Worm (Caenorhabditis elegans) whole organism, young adult: ENCODE measurements around the gene dpf-4.
A peak's percentile ranks its signal among the peaks of the same experiment; 100 is the strongest.

Source experiments
- B0019.2 ChIP-seq: fragments of 200-800 bp; sonication (Bioruptor generic); conservative IDR thresholded peaks from 2 replicates; pipeline ENCODE4 v1.3.6; 2022; ENCODE audit warnings: missing genetic modification reagents, missing genetic modification characterization, missing compliant biosample characterization
- F33H1.4 ChIP-seq: fragments of 200-800 bp; sonication (Bioruptor generic); IDR thresholded peaks from 2 replicates; pipeline ENCODE4 v1.3.6; 2022; ENCODE audit warnings: missing genetic modification reagents, missing genetic modification characterization, missing compliant biosample characterization
- Y53F4B.3 ChIP-seq: fragments of 200-800 bp; sonication (Bioruptor generic); IDR thresholded peaks from 2 replicates; pipeline ENCODE4 v1.3.6; 2022; ENCODE audit warnings: missing genetic modification reagents, missing genetic modification characterization, missing compliant biosample characterization
- Y56A3A.18 ChIP-seq: fragments of 200-800 bp; sonication (Bioruptor generic); IDR thresholded peaks from 2 replicates; pipeline ENCODE4 v1.3.6; 2022; ENCODE audit warnings: missing genetic modification reagents, missing genetic modification characterization, missing compliant biosample characterization
- Y79H2A.3 ChIP-seq: fragments of 200-800 bp; sonication (Bioruptor generic); conservative IDR thresholded peaks from 2 replicates; pipeline ENCODE4 v1.3.6; 2022; ENCODE audit warnings: missing genetic modification reagents, missing genetic modification characterization, missing compliant biosample characterization
- ama-1 ChIP-seq, 3 experiments: fragments of 150-350 bp in 1 of 3; sonication (generic microtip) in 2 of 3; optimal IDR thresholded peaks; 2 replicates each; lab custom pipeline; 2014 to 2018; ENCODE audit warnings: missing biosample characterization in 2 of 3, missing genetic modification characterization in 2 of 3, missing genetic modification reagents in 2 of 3
- ccch-3 ChIP-seq: fragments of 200-800 bp; sonication (Bioruptor generic); optimal IDR thresholded peaks from 2 replicates; lab custom pipeline; 2018; ENCODE audit warnings: mild to moderate bottlenecking, missing genetic modification characterization, missing compliant biosample characterization
- cebp-1 ChIP-seq, 2 experiments: fragments of 200-800 bp in 1 of 2; sonication (Bioruptor generic) in 1 of 2; sonication (generic microtip) in 1 of 2; IDR thresholded peaks in 1 of 2; optimal IDR thresholded peaks in 1 of 2; 2 replicates each; pipeline versions ENCODE4 v1.3.6 to Lab custom; 2017 to 2022; ENCODE audit warnings: missing compliant biosample characterization in 2 of 2, missing genetic modification characterization in 2 of 2, mild to moderate bottlenecking in 1 of 2, missing genetic modification reagents in 1 of 2, moderate library complexity in 1 of 2
- ceh-40 ChIP-seq: fragments of 200-800 bp; sonication (Bioruptor generic); IDR thresholded peaks from 2 replicates; pipeline ENCODE4 v1.3.6; 2022; ENCODE audit warnings: missing genetic modification characterization, missing compliant biosample characterization
- ceh-58 ChIP-seq: fragments of 200-800 bp; sonication (Bioruptor generic); IDR thresholded peaks from 2 replicates; pipeline ENCODE4 v1.3.6; 2022; ENCODE audit warnings: missing genetic modification characterization, missing compliant biosample characterization
- dox-1 ChIP-seq: fragments of 200-800 bp; sonication (Bioruptor generic); IDR thresholded peaks from 2 replicates; pipeline ENCODE4 v1.3.6; 2022; ENCODE audit warnings: missing genetic modification reagents, missing genetic modification characterization, missing compliant biosample characterization
- efl-1 ChIP-seq: fragments of 150-350 bp; optimal IDR thresholded peaks from 2 replicates; lab custom pipeline; 2014; ENCODE audit warnings: missing biosample characterization, missing genetic modification reagents, missing genetic modification characterization
- egl-18 ChIP-seq: fragments of 200-800 bp; sonication (Bioruptor generic); IDR thresholded peaks from 2 replicates; pipeline ENCODE4 v1.3.6; 2022; ENCODE audit warnings: missing genetic modification reagents, missing genetic modification characterization, missing compliant biosample characterization
- ekl-4 ChIP-seq: fragments of 200-800 bp; sonication (Bioruptor generic); IDR thresholded peaks from 2 replicates; pipeline ENCODE4 v1.3.6; 2022; ENCODE audit warnings: missing genetic modification reagents, missing genetic modification characterization, missing compliant biosample characterization
- ets-4 ChIP-seq: fragments of 200-800 bp; sonication (Bioruptor generic); optimal IDR thresholded peaks from 2 replicates; lab custom pipeline; 2018; ENCODE audit warnings: mild to moderate bottlenecking, missing genetic modification characterization, missing compliant biosample characterization
- fkh-3 ChIP-seq: sonication (generic microtip); optimal IDR thresholded peaks from 2 replicates; lab custom pipeline; 2016; ENCODE audit warnings: mild to moderate bottlenecking, missing genetic modification characterization, missing compliant biosample characterization
- hmg-1.2 ChIP-seq: fragments of 200-800 bp; sonication (Bioruptor generic); IDR thresholded peaks from 2 replicates; pipeline ENCODE4 v1.3.6; 2022; ENCODE audit warnings: missing genetic modification reagents, missing genetic modification characterization, missing compliant biosample characterization
- let-526 ChIP-seq: fragments of 200-800 bp; sonication (Bioruptor generic); IDR thresholded peaks from 2 replicates; pipeline ENCODE4 v1.3.6; 2022; ENCODE audit warnings: missing genetic modification reagents, missing genetic modification characterization, missing compliant biosample characterization
- let-607 ChIP-seq, 2 experiments: fragments of 200-800 bp in 1 of 2; sonication (Bioruptor generic) in 1 of 2; sonication (generic microtip) in 1 of 2; optimal IDR thresholded peaks; 2 replicates each; lab custom pipeline; 2016 to 2018; ENCODE audit warnings: mild to moderate bottlenecking in 2 of 2, missing compliant biosample characterization in 2 of 2, missing genetic modification characterization in 2 of 2, moderate library complexity in 2 of 2, missing genotype in 1 of 2
- lin-26 ChIP-seq: fragments of 200-800 bp; sonication (Bioruptor generic); IDR thresholded peaks from 2 replicates; pipeline ENCODE4 v1.3.6; 2022; ENCODE audit warnings: missing genetic modification reagents, missing genetic modification characterization, missing compliant biosample characterization
- lin-40 ChIP-seq: sonication (generic microtip); optimal IDR thresholded peaks from 2 replicates; lab custom pipeline; 2016; ENCODE audit warnings: missing genetic modification characterization, mild to moderate bottlenecking, missing compliant biosample characterization, missing genotype, missing genetic modification reagents
- madf-3 ChIP-seq: fragments of 200-800 bp; sonication (Bioruptor generic); IDR thresholded peaks from 2 replicates; pipeline ENCODE4 v1.3.6; 2022; ENCODE audit warnings: missing genetic modification reagents, missing genetic modification characterization, missing compliant biosample characterization
- madf-6 ChIP-seq: fragments of 200-800 bp; sonication (Bioruptor generic); IDR thresholded peaks from 2 replicates; pipeline ENCODE4 v1.3.6; 2022; ENCODE audit warnings: missing genetic modification reagents, missing genetic modification characterization, missing compliant biosample characterization
- mel-28 ChIP-seq: sonication (generic microtip); optimal IDR thresholded peaks from 2 replicates; lab custom pipeline; 2016; ENCODE audit warnings: borderline replicate concordance, mild to moderate bottlenecking, missing genetic modification characterization, missing compliant biosample characterization
- nfyb-1 ChIP-seq: fragments of 200-800 bp; sonication (Bioruptor generic); IDR thresholded peaks from 2 replicates; pipeline ENCODE4 v1.3.6; 2022; ENCODE audit warnings: missing genetic modification reagents, missing genetic modification characterization, missing compliant biosample characterization
- nhr-80 ChIP-seq: sonication (generic microtip); optimal IDR thresholded peaks from 2 replicates; lab custom pipeline; 2016; ENCODE audit warnings: missing genetic modification characterization, missing compliant biosample characterization
- rcor-1 ChIP-seq: fragments of 200-800 bp; sonication (Bioruptor generic); IDR thresholded peaks from 2 replicates; pipeline ENCODE4 v1.3.6; 2022; ENCODE audit warnings: missing genetic modification reagents, missing genetic modification characterization, missing compliant biosample characterization
- rec-8 ChIP-seq, 2 experiments: sonication (generic microtip); optimal IDR thresholded peaks; 2 replicates each; lab custom pipeline; 2016; ENCODE audit warnings: mild to moderate bottlenecking in 2 of 2, missing genetic modification characterization in 2 of 2, missing genetic modification reagents in 2 of 2, missing genotype in 2 of 2, missing biosample characterization in 1 of 2, missing compliant biosample characterization in 1 of 2, moderate library complexity in 1 of 2
- snpc-4 ChIP-seq, 5 experiments: fragments of 150-350 bp in 1 of 5; sonication (generic microtip) in 4 of 5; optimal IDR thresholded peaks; 2 replicates each; lab custom pipeline; 2014 to 2018; ENCODE audit warnings: missing genetic modification characterization in 5 of 5, missing biosample characterization in 3 of 5, antibody characterized with exemption in 2 of 5, mild to moderate bottlenecking in 2 of 5, missing compliant biosample characterization in 2 of 5, missing genotype in 2 of 5, moderate library complexity in 2 of 5, missing genetic modification reagents in 1 of 5
- tbx-9 ChIP-seq: sonication (generic microtip); optimal IDR thresholded peaks from 2 replicates; lab custom pipeline; 2016; ENCODE audit warnings: borderline replicate concordance, missing genetic modification characterization, inconsistent platforms, missing compliant biosample characterization
- unc-130 ChIP-seq: sonication (generic microtip); optimal IDR thresholded peaks from 2 replicates; lab custom pipeline; 2016; ENCODE audit warnings: missing genetic modification reagents, missing genetic modification characterization, missing compliant biosample characterization
- unc-62 ChIP-seq: fragments of 150-350 bp; optimal IDR thresholded peaks from 2 replicates; lab custom pipeline; 2014; ENCODE audit warnings: missing biosample characterization, missing genetic modification reagents, missing genetic modification characterization
- zim-3 ChIP-seq: sonication (generic microtip); optimal IDR thresholded peaks from 2 replicates; lab custom pipeline; 2017; ENCODE audit warnings: mild to moderate bottlenecking, missing genetic modification characterization, moderate library complexity, missing compliant biosample characterization
- ztf-22 ChIP-seq: fragments of 200-800 bp; sonication (Bioruptor generic); optimal IDR thresholded peaks from 2 replicates; lab custom pipeline; 2018; ENCODE audit warnings: mild to moderate bottlenecking, missing genetic modification characterization, moderate library complexity, missing compliant biosample characterization
- ztf-25 ChIP-seq: fragments of 200-800 bp; sonication (Bioruptor generic); IDR thresholded peaks from 2 replicates; pipeline ENCODE4 v1.3.6; 2022; ENCODE audit warnings: missing genetic modification reagents, missing genetic modification characterization, missing compliant biosample characterization
- ztf-3 ChIP-seq: fragments of 200-800 bp; sonication (Bioruptor generic); optimal IDR thresholded peaks from 2 replicates; lab custom pipeline; 2018; ENCODE audit warnings: mild to moderate bottlenecking, missing genetic modification characterization, missing compliant biosample characterization
- ztf-6 ChIP-seq: fragments of 200-800 bp; sonication (Bioruptor generic); IDR thresholded peaks from 2 replicates; pipeline ENCODE4 v1.3.6; 2022; ENCODE audit warnings: missing genetic modification reagents, missing genetic modification characterization, missing compliant biosample characterization

Gene dpf-4

ce11 chrIII:5897468-5897867, 38.4 kb downstream of the dpf-4 start:
- TF ChIP-seq let-526 = no peak
- TF ChIP-seq efl-1 (GFP tag; lab: Kevin White, UChicago) = peak; percentile 30

ce11 chrIII:5898631-5899030, 39.5 kb downstream of the dpf-4 start:
- TF ChIP-seq unc-62 (GFP tag; lab: Kevin White, UChicago) = no peak
- no peak for TF ChIP-seq ets-4
- no peak for TF ChIP-seq ztf-25 (GFP tag; lab: Robert Waterston, UW)
- TF ChIP-seq madf-3 (GFP tag; lab: Robert Waterston, UW) = no peak
- no peak for TF ChIP-seq rcor-1
- TF ChIP-seq B0019.2 (GFP tag; lab: Robert Waterston, UW) = no peak
- no peak for TF ChIP-seq dox-1
- no peak for TF ChIP-seq ekl-4 (GFP tag; lab: Robert Waterston, UW)
- TF ChIP-seq, all 124 proteins: peak for 0

- peak; percentile 28 for TF ChIP-seq nhr-80 (tag; lab: Kevin White, UChicago)
- TF ChIP-seq ama-1 (optimal IDR thresholded peaks at IDR 0.05; lab: Kevin White, UChicago) = no peak
- no peak for TF ChIP-seq ama-1 (GFP tag; optimal IDR thresholded peaks at IDR 0.05; lab: Kevin White, UChicago)
- TF ChIP-seq lin-26 (GFP tag; lab: Robert Waterston, UW) = no peak
- TF ChIP-seq mel-28 (tag; lab: Kevin White, UChicago) = no peak
- no peak for TF ChIP-seq tbx-9 (tag; lab: Kevin White, UChicago)
- TF ChIP-seq hmg-1.2 (GFP tag; lab: Robert Waterston, UW) = peak; percentile 61; the same call in 1 of the 2 replicates
- no peak for TF ChIP-seq ztf-3 (GFP tag; lab: Kevin White, UChicago)
These were observed 41.6 kb downstream of the dpf-4 start for ce11 chrIII:5900709-5901108.

ce11 chrIII:5902558-5902957, 43.5 kb downstream of the dpf-4 start:
- TF ChIP-seq ztf-25 (GFP tag; lab: Robert Waterston, UW) (no peak), fkh-3 (no peak), tbx-9 (tag; lab: Kevin White, UChicago) (no peak), Y79H2A.3 (GFP tag; lab: Robert Waterston, UW) (no peak), ztf-3 (GFP tag; lab: Kevin White, UChicago) (no peak), ztf-6 (GFP tag; lab: Robert Waterston, UW) (no peak)

ce11 chrIII:5906059-5906458, 47.0 kb downstream of the dpf-4 start, which contains the start of gene dpff-1:
dpff-1 (minus strand) TSS chrIII:5906346.
- TF ChIP-seq zim-3 (tag; lab: Kevin White, UChicago) (no peak), ceh-40 (GFP tag; lab: Robert Waterston, UW) (no peak), lin-40 (tag; lab: Kevin White, UChicago) (no peak), ccch-3 (GFP tag; lab: Kevin White, UChicago) (no peak), egl-18 (GFP tag; lab: Robert Waterston, UW) (no peak), cebp-1 (GFP tag; IDR thresholded peaks at IDR 0.05; lab: Robert Waterston, UW) (no peak), cebp-1 (tag; optimal IDR thresholded peaks at IDR 0.05; lab: Kevin White, UChicago) (no peak), rec-8 (tag; optimal IDR thresholded peaks at IDR 0.05; lab: Kevin White, UChicago) (no peak), hmg-1.2 (GFP tag; lab: Robert Waterston, UW) (peak; percentile 19; the same call in 1 of the 2 replicates), Y53F4B.3 (no peak), snpc-4 (GFP tag; optimal IDR thresholded peaks at IDR 0.05; lab: Kevin White, UChicago) (no peak), snpc-4 (tag; optimal IDR thresholded peaks at IDR 0.05; lab: Kevin White, UChicago) (no peak), unc-130 (GFP tag; lab: Kevin White, UChicago) (no peak), Y56A3A.18 (GFP tag; lab: Robert Waterston, UW) (no peak), let-607 (tag; optimal IDR thresholded peaks at IDR 0.05; lab: Kevin White, UChicago) (no peak), F33H1.4 (GFP tag; lab: Robert Waterston, UW) (peak; percentile 19; the same call in 1 of the 2 replicates), ztf-3 (GFP tag; lab: Kevin White, UChicago) (no peak), ceh-58 (GFP tag; lab: Robert Waterston, UW) (no peak), madf-6 (GFP tag; lab: Robert Waterston, UW) (no peak), nfyb-1 (GFP tag; lab: Robert Waterston, UW) (0 out of 2 replicates have a peak, but pooled peaks have one; percentile 27), ztf-22 (GFP tag; lab: Kevin White, UChicago) (no peak)
